Fruit fly (Drosophila melanogaster) whole organism, wandering third instar larva: Measurements from ENCODE around the gene CG6398.
A peak's percentile ranks its signal among the peaks of the same experiment; 100 is the strongest.

Source experiments
- Abd-B ChIP-seq: fragments of >200 bp; optimal IDR thresholded peaks from 2 replicates; lab custom pipeline; 2017; ENCODE audit warnings: missing biosample characterization, missing genetic modification characterization
- CG32264 ChIP-seq: fragments of 200-800 bp; sonication (Bioruptor generic); optimal IDR thresholded peaks from 2 replicates; lab custom pipeline; 2016; ENCODE audit warnings: missing biosample characterization, missing genetic modification characterization
- CG9705 ChIP-seq: fragments of 200-800 bp; sonication (Bioruptor generic); optimal IDR thresholded peaks from 2 replicates; lab custom pipeline; 2018; ENCODE audit warnings: missing biosample characterization, mild to moderate bottlenecking, missing genetic modification characterization
- CrebA ChIP-seq: fragments of 200-800 bp; sonication (Bioruptor generic); optimal IDR thresholded peaks from 2 replicates; lab custom pipeline; 2016; ENCODE audit warnings: missing biosample characterization, mild to moderate bottlenecking, missing genetic modification characterization, borderline replicate concordance
- Dfd ChIP-seq: fragments of >200 bp; optimal IDR thresholded peaks from 2 replicates; lab custom pipeline; 2017; ENCODE audit warnings: missing biosample characterization, missing genetic modification characterization
- Dif ChIP-seq: fragments of 200-275, 200-300 bp; sonication (Bioruptor generic); optimal IDR thresholded peaks from 2 replicates; lab custom pipeline; 2018; ENCODE audit warnings: missing biosample characterization, missing genetic modification characterization; ENCODE audit not compliant: partially characterized antibody
- GATAd ChIP-seq: sonication (Bioruptor generic); optimal IDR thresholded peaks from 2 replicates; lab custom pipeline; 2016; ENCODE audit warnings: missing biosample characterization, missing genetic modification characterization
- HLH106 ChIP-seq: fragments of 200-800 bp; optimal IDR thresholded peaks from 3 replicates; lab custom pipeline; 2019; ENCODE audit warnings: missing biosample characterization, mild to moderate bottlenecking, missing genetic modification characterization, moderate library complexity
- Hnf4 ChIP-seq: fragments of 200-800 bp; sonication (Bioruptor generic); optimal IDR thresholded peaks from 2 replicates; lab custom pipeline; 2016; ENCODE audit warnings: missing biosample characterization, mild to moderate bottlenecking, missing genetic modification characterization
- Hr78 ChIP-seq: fragments of >200 bp; optimal IDR thresholded peaks from 2 replicates; lab custom pipeline; 2017; ENCODE audit warnings: missing biosample characterization, missing genetic modification characterization
- Hr83 ChIP-seq: fragments of 200-300 bp; sonication (Bioruptor generic); optimal IDR thresholded peaks from 2 replicates; lab custom pipeline; 2016; ENCODE audit warnings: missing biosample characterization, mild to moderate bottlenecking, missing genetic modification characterization, moderate library complexity; ENCODE audit not compliant: poor library complexity, severe bottlenecking
- Jra ChIP-seq: sonication (Bioruptor generic); optimal IDR thresholded peaks from 2 replicates; lab custom pipeline; 2016; ENCODE audit warnings: missing biosample characterization, missing genetic modification characterization
- Mio ChIP-seq: sonication (Bioruptor generic); optimal IDR thresholded peaks from 2 replicates; lab custom pipeline; 2016; ENCODE audit warnings: missing biosample characterization, missing genetic modification characterization
- Myc ChIP-seq: fragments of >200 bp; optimal IDR thresholded peaks from 2 replicates; lab custom pipeline; 2017
- N ChIP-seq: fragments of >200 bp; optimal IDR thresholded peaks from 2 replicates; lab custom pipeline; 2018; ENCODE audit warnings: missing biosample characterization, missing external identifiers, missing genetic modification characterization
- OdsH ChIP-seq: fragments of 200-800 bp; sonication (Bioruptor generic); optimal IDR thresholded peaks from 2 replicates; lab custom pipeline; 2016; ENCODE audit warnings: missing biosample characterization, mild to moderate bottlenecking, missing genetic modification characterization
- Rel ChIP-seq, 2 experiments: fragments of 200-800 bp; sonication (Bioruptor generic) in 1 of 2; optimal IDR thresholded peaks; 2 replicates in 1 of 2; 3 replicates in 1 of 2; lab custom pipeline; 2016 to 2019; ENCODE audit warnings: mild to moderate bottlenecking in 2 of 2, missing biosample characterization in 2 of 2, missing genetic modification characterization in 2 of 2, moderate library complexity in 1 of 2
- Sp1 ChIP-seq: fragments of 200-800 bp; sonication (Bioruptor generic); optimal IDR thresholded peaks from 3 replicates; lab custom pipeline; 2019; ENCODE audit warnings: missing biosample characterization, mild to moderate bottlenecking, missing genetic modification characterization, moderate library complexity
- Vsx2 ChIP-seq: fragments of 200-300, 225-300 bp; sonication (Bioruptor generic); optimal IDR thresholded peaks from 2 replicates; lab custom pipeline; 2018; ENCODE audit warnings: missing biosample characterization, missing genetic modification characterization; ENCODE audit not compliant: partially characterized antibody
- br ChIP-seq: fragments of 200-800 bp; sonication (Bioruptor generic); optimal IDR thresholded peaks from 2 replicates; lab custom pipeline; 2016; ENCODE audit warnings: missing biosample characterization, missing genetic modification characterization
- brk ChIP-seq: fragments of 200-800 bp; sonication (Bioruptor generic); optimal IDR thresholded peaks from 2 replicates; lab custom pipeline; 2016; ENCODE audit warnings: missing biosample characterization, mild to moderate bottlenecking, missing genetic modification characterization
- dl ChIP-seq, 2 experiments: fragments of 175-275, 200-275 bp in 1 of 2; fragments of 200-275 bp in 1 of 2; sonication (Bioruptor generic); optimal IDR thresholded peaks; lab custom pipeline; 2018; ENCODE audit warnings: mild to moderate bottlenecking in 2 of 2, missing biosample characterization in 2 of 2, missing genetic modification characterization in 2 of 2, moderate library complexity in 2 of 2; ENCODE audit not compliant: partially characterized antibody in 2 of 2, insufficient read depth in 1 of 2
- dmrt93B ChIP-seq: fragments of 200-800 bp; sonication (Bioruptor generic); optimal IDR thresholded peaks from 2 replicates; lab custom pipeline; 2018; ENCODE audit warnings: missing biosample characterization, mild to moderate bottlenecking, missing genetic modification characterization
- dsf ChIP-seq: sonication (Bioruptor generic); optimal IDR thresholded peaks from 2 replicates; lab custom pipeline; 2016; ENCODE audit warnings: missing biosample characterization, missing genetic modification characterization, borderline replicate concordance
- ey ChIP-seq: fragments of 200-800 bp; sonication (Bioruptor generic); optimal IDR thresholded peaks from 2 replicates; lab custom pipeline; 2016; ENCODE audit warnings: missing biosample characterization, missing genetic modification characterization
- foxo ChIP-seq, 2 experiments: fragments of 200-800 bp; sonication (Bioruptor generic); optimal IDR thresholded peaks; 2 replicates in 1 of 2; 3 replicates in 1 of 2; lab custom pipeline; 2016 to 2017; ENCODE audit warnings: missing biosample characterization in 2 of 2, missing genetic modification characterization in 2 of 2
- fru ChIP-seq: fragments of 200-800 bp; sonication (Bioruptor generic); optimal IDR thresholded peaks from 3 replicates; lab custom pipeline; 2016; ENCODE audit warnings: missing biosample characterization, mild to moderate bottlenecking, missing genetic modification characterization
- h ChIP-seq: fragments of 200-800 bp; sonication (Bioruptor generic); optimal IDR thresholded peaks from 3 replicates; lab custom pipeline; 2016; ENCODE audit warnings: missing biosample characterization, mild to moderate bottlenecking, missing genetic modification characterization
- jim ChIP-seq: fragments of 175-275, 200-325 bp; sonication (Bioruptor generic); optimal IDR thresholded peaks from 2 replicates; lab custom pipeline; 2016; ENCODE audit warnings: missing biosample characterization, mild to moderate bottlenecking, missing genetic modification characterization
- lola ChIP-seq: fragments of >200 bp; optimal IDR thresholded peaks from 2 replicates; lab custom pipeline; 2017; ENCODE audit warnings: missing biosample characterization, missing genetic modification characterization
- pan ChIP-seq: fragments of >200 bp; optimal IDR thresholded peaks from 2 replicates; lab custom pipeline; 2017
- psq ChIP-seq: fragments of 200-800 bp; sonication (Bioruptor generic); optimal IDR thresholded peaks from 3 replicates; lab custom pipeline; 2017; ENCODE audit warnings: missing biosample characterization, mild to moderate bottlenecking, missing genetic modification characterization, moderate library complexity
- rgr ChIP-seq: fragments of 200-800 bp; sonication (Bioruptor generic); optimal IDR thresholded peaks from 3 replicates; lab custom pipeline; 2016; ENCODE audit warnings: missing biosample characterization, mild to moderate bottlenecking, missing genetic modification characterization
- sage ChIP-seq: fragments of 200-800 bp; sonication (Bioruptor generic); optimal IDR thresholded peaks from 2 replicates; lab custom pipeline; 2016; ENCODE audit warnings: missing biosample characterization, mild to moderate bottlenecking, missing genetic modification characterization
- sv ChIP-seq: fragments of 200-800 bp; sonication (Bioruptor generic); optimal IDR thresholded peaks from 3 replicates; lab custom pipeline; 2016; ENCODE audit warnings: missing biosample characterization, missing genetic modification characterization
- tai ChIP-seq: sonication (Bioruptor generic); optimal IDR thresholded peaks from 2 replicates; lab custom pipeline; 2016; ENCODE audit warnings: missing biosample characterization, missing genetic modification characterization
- usp ChIP-seq: fragments of >200 bp; optimal IDR thresholded peaks from 2 replicates; lab custom pipeline; 2017; ENCODE audit warnings: missing biosample characterization, missing genetic modification characterization
- woc ChIP-seq: sonication (Bioruptor generic); optimal IDR thresholded peaks from 2 replicates; lab custom pipeline; 2016; ENCODE audit warnings: missing biosample characterization, mild to moderate bottlenecking, missing genetic modification characterization

Gene CG6398

DNA sequence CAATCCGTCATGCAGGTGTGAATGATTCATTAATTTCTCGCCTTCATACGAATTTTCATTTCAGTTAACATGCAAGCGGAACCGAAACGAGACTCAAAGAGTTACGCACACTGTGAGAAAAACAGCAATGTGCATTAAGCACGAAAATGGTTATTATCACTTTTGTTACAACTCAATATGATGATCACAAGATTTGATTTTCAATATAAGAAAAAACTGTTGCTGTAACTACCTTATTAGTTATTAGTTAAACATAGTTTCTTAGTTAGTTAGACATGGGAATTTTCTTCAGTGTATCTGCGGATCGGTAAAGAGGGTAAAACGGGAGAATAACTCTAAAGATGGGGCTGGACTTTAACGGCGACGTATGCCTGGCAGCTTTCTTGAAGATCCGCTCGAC, 15.8 kb upstream of the CG6398 start:
- TF ChIP-seq sv (GFP tag; lab: Kevin White, UChicago), result no peak
- no peak for TF ChIP-seq CG32264
- TF ChIP-seq HLH106 (tag; lab: Kevin White, UChicago), result peak; percentile 68
- TF ChIP-seq usp (GFP tag; lab: Kevin White, UChicago), result no peak
- peak; percentile 50 for TF ChIP-seq psq (GFP tag; lab: Kevin White, UChicago)
- no peak for TF ChIP-seq Vsx2 (GFP tag; lab: Kevin White, UChicago)
- peak; percentile 72 for TF ChIP-seq Hnf4 (GFP tag; lab: Kevin White, UChicago)
- no peak for TF ChIP-seq GATAd (GFP tag; lab: Kevin White, UChicago)
- TF ChIP-seq Jra (GFP tag; lab: Kevin White, UChicago), result peak; percentile 57
- TF ChIP-seq foxo (GFP tag; optimal IDR thresholded peaks at IDR 0.05; lab: Kevin White, UChicago), result peak in 1 of 2 experiments; percentile 66
- TF ChIP-seq tai (GFP tag; lab: Kevin White, UChicago), result no peak
- TF ChIP-seq dsf (GFP tag; lab: Kevin White, UChicago), result no peak
- no peak for TF ChIP-seq Dif (GFP tag; lab: Kevin White, UChicago)
- no peak for TF ChIP-seq pan (lab: Kevin White, UChicago)
- TF ChIP-seq dmrt93B (GFP tag; lab: Kevin White, UChicago), result peak; percentile 37
- TF ChIP-seq lola (GFP tag; lab: Kevin White, UChicago), result no peak
- peak; percentile 33 for TF ChIP-seq woc (GFP tag; lab: Kevin White, UChicago)
- TF ChIP-seq jim, result no peak
- TF ChIP-seq Abd-B (GFP tag; lab: Kevin White, UChicago), result no peak
- TF ChIP-seq Rel (GFP tag; optimal IDR thresholded peaks at IDR 0.05; lab: Kevin White, UChicago), result no peak
- no peak for TF ChIP-seq Rel (tag; optimal IDR thresholded peaks at IDR 0.05; lab: Kevin White, UChicago)
- peak; percentile 72 for TF ChIP-seq ey (GFP tag; lab: Kevin White, UChicago)
- TF ChIP-seq CG9705 (GFP tag; lab: Kevin White, UChicago), result no peak
- no peak for TF ChIP-seq Hr83 (GFP tag; lab: Kevin White, UChicago)
- TF ChIP-seq Sp1 (GFP tag; lab: Kevin White, UChicago), result peak; percentile 71
- no peak for TF ChIP-seq sage
- peak; percentile 65 for TF ChIP-seq rgr (GFP tag; lab: Kevin White, UChicago)
- no peak for TF ChIP-seq Mio (GFP tag; lab: Kevin White, UChicago)
- TF ChIP-seq Hr78, result no peak
- no peak for TF ChIP-seq Myc (lab: Kevin White, UChicago)
- no peak for TF ChIP-seq N (GFP tag; lab: Kevin White, UChicago)
- TF ChIP-seq CrebA, result no peak
- peak; percentile 59 for TF ChIP-seq brk
- TF ChIP-seq h (GFP tag; lab: Kevin White, UChicago), result peak; percentile 70
- TF ChIP-seq Dfd (GFP tag; lab: Kevin White, UChicago), result no peak
- TF ChIP-seq dl (GFP tag; optimal IDR thresholded peaks at IDR 0.05; lab: Kevin White, UChicago; ENCODE audit: insufficient read depth in 1 of 2, partially characterized antibody in 2 of 2), result no peak
- TF ChIP-seq fru (GFP tag; lab: Kevin White, UChicago), result peak; percentile 68
- peak; percentile 62 for TF ChIP-seq br (GFP tag; lab: Kevin White, UChicago)
- peak; percentile 85 for TF ChIP-seq OdsH

DNA sequence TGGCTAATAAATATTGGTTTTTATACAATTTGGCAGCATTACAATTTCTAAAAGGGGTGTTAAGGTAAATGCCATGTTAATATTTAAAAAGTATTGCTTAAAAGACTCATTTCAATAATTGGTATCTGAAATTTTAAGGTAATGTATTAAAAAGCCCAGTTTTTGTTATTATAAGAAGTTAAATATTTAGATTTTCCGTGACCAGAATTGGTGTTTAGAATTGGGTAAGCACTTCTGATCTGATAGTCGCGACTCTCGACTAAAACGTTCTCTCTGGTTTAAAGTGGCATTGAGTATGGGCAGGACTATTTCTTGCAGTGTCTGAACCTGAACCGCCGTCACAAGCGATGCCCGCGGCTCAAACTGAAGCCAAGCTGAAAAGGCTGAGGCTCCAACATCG, 14.2 kb upstream of the CG6398 start:
- no peak for TF ChIP-seq tai (GFP tag; lab: Kevin White, UChicago)
- peak; percentile 78 for TF ChIP-seq OdsH
- TF ChIP-seq h (GFP tag; lab: Kevin White, UChicago), result peak; percentile 54
- no peak for TF ChIP-seq N (GFP tag; lab: Kevin White, UChicago)
- TF ChIP-seq Sp1 (GFP tag; lab: Kevin White, UChicago), result peak; percentile 68
- TF ChIP-seq GATAd (GFP tag; lab: Kevin White, UChicago), result no peak
- TF ChIP-seq Mio (GFP tag; lab: Kevin White, UChicago), result no peak
- TF ChIP-seq Hr83 (GFP tag; lab: Kevin White, UChicago), result no peak
- no peak for TF ChIP-seq Dif (GFP tag; lab: Kevin White, UChicago)
- no peak for TF ChIP-seq Abd-B (GFP tag; lab: Kevin White, UChicago)
- no peak for TF ChIP-seq CG32264
- no peak for TF ChIP-seq Dfd (GFP tag; lab: Kevin White, UChicago)
- TF ChIP-seq ey (GFP tag; lab: Kevin White, UChicago), result peak; percentile 44
- TF ChIP-seq Myc (lab: Kevin White, UChicago), result no peak
- no peak for TF ChIP-seq CrebA
- TF ChIP-seq Jra (GFP tag; lab: Kevin White, UChicago), result no peak
- TF ChIP-seq CG9705 (GFP tag; lab: Kevin White, UChicago), result no peak
- TF ChIP-seq dmrt93B (GFP tag; lab: Kevin White, UChicago), result peak; percentile 15
- TF ChIP-seq dsf (GFP tag; lab: Kevin White, UChicago), result no peak
- TF ChIP-seq Vsx2 (GFP tag; lab: Kevin White, UChicago), result no peak
- peak; percentile 21 for TF ChIP-seq Hnf4 (GFP tag; lab: Kevin White, UChicago)
- TF ChIP-seq Rel (GFP tag; optimal IDR thresholded peaks at IDR 0.05; lab: Kevin White, UChicago), result no peak
- TF ChIP-seq Rel (tag; optimal IDR thresholded peaks at IDR 0.05; lab: Kevin White, UChicago), result no peak
- TF ChIP-seq jim, result no peak
- TF ChIP-seq fru (GFP tag; lab: Kevin White, UChicago), result peak; percentile 40
- TF ChIP-seq lola (GFP tag; lab: Kevin White, UChicago), result no peak
- no peak for TF ChIP-seq dl (GFP tag; optimal IDR thresholded peaks at IDR 0.05; lab: Kevin White, UChicago; ENCODE audit: insufficient read depth in 1 of 2, partially characterized antibody in 2 of 2)
- peak; percentile 45 for TF ChIP-seq woc (GFP tag; lab: Kevin White, UChicago)
- TF ChIP-seq pan (lab: Kevin White, UChicago), result no peak
- TF ChIP-seq HLH106 (tag; lab: Kevin White, UChicago), result peak; percentile 58
- TF ChIP-seq usp (GFP tag; lab: Kevin White, UChicago), result no peak
- no peak for TF ChIP-seq Hr78
- peak; percentile 3 for TF ChIP-seq rgr (GFP tag; lab: Kevin White, UChicago)
- peak; percentile 3 for TF ChIP-seq br (GFP tag; lab: Kevin White, UChicago)
- peak; percentile 31 for TF ChIP-seq psq (GFP tag; lab: Kevin White, UChicago)
- no peak for TF ChIP-seq sv (GFP tag; lab: Kevin White, UChicago)
- no peak for TF ChIP-seq sage
- TF ChIP-seq foxo (GFP tag; optimal IDR thresholded peaks at IDR 0.05; lab: Kevin White, UChicago), result peak in 1 of 2 experiments; percentile 45
- no peak for TF ChIP-seq brk
